Worm (Caenorhabditis elegans): ENCODE measurements around the gene hgrs-1.

ce11 chrIV:8151721-8152120 is 54.1 kb downstream of the hgrs-1 start:
- TF ChIP-seq ceh-13 (GFP tag; optimal IDR thresholded peaks at IDR 0.05), result no peak
- no peak for TF ChIP-seq ama-1 (optimal IDR thresholded peaks at IDR 0.05)
- TF ChIP-seq sea-1 (GFP tag; conservative IDR thresholded peaks at IDR 0.05), result no peak
- TF ChIP-seq F13C5.2 (tag; optimal IDR thresholded peaks at IDR 0.05), result no peak
- no peak for TF ChIP-seq tbx-37 (GFP tag; conservative IDR thresholded peaks at IDR 0.05)
- TF ChIP-seq flt-1 (GFP tag; IDR thresholded peaks at IDR 0.05), result no peak
- TF ChIP-seq aly-1 (tag; optimal IDR thresholded peaks at IDR 0.05), result no peak
- TF ChIP-seq hmbx-1 (tag; optimal IDR thresholded peaks at IDR 0.05), result no peak

All from whole organism, early embryonic.